Worm (Caenorhabditis elegans) whole organism, young adult: ENCODE data around the gene Y41C4A.22.

ENCODE experiments used
- B0336.3 ChIP-seq: fragments of 200-800 bp; sonication (Bioruptor generic); IDR thresholded peaks from 2 replicates; pipeline ENCODE4 v1.3.6; 2022; ENCODE audit warnings: missing genetic modification characterization, missing compliant biosample characterization
- C06A6.2 ChIP-seq: fragments of 200-800 bp; sonication (Bioruptor generic); conservative IDR thresholded peaks from 2 replicates; pipeline ENCODE4 v1.3.6; 2022; ENCODE audit warnings: missing genetic modification characterization, missing compliant biosample characterization
- D2030.7 ChIP-seq: fragments of 200-800 bp; sonication (Bioruptor generic); IDR thresholded peaks from 2 replicates; pipeline ENCODE4 v1.3.6; 2022; ENCODE audit warnings: missing genetic modification reagents, missing genetic modification characterization, missing compliant biosample characterization
- F22D6.2 ChIP-seq: sonication (generic microtip); optimal IDR thresholded peaks from 2 replicates; lab custom pipeline; 2016; ENCODE audit warnings: mild to moderate bottlenecking, missing genetic modification characterization, missing compliant biosample characterization
- F52B5.7 ChIP-seq: sonication (generic microtip); optimal IDR thresholded peaks from 2 replicates; lab custom pipeline; 2016; ENCODE audit warnings: mild to moderate bottlenecking, missing genetic modification characterization, missing compliant biosample characterization
- K11D2.4 ChIP-seq: fragments of 200-800 bp; sonication (Bioruptor generic); IDR thresholded peaks from 2 replicates; pipeline ENCODE4 v1.3.6; 2022; ENCODE audit warnings: missing genetic modification reagents, missing genetic modification characterization, missing compliant biosample characterization
- Y67H2A.10 ChIP-seq: fragments of 200-800 bp; sonication (Bioruptor generic); conservative IDR thresholded peaks from 2 replicates; pipeline ENCODE4 v1.3.6; 2022; ENCODE audit warnings: missing genetic modification reagents, missing genetic modification characterization, missing compliant biosample characterization
- Y79H2A.3 ChIP-seq: fragments of 200-800 bp; sonication (Bioruptor generic); conservative IDR thresholded peaks from 2 replicates; pipeline ENCODE4 v1.3.6; 2022; ENCODE audit warnings: missing genetic modification reagents, missing genetic modification characterization, missing compliant biosample characterization
- ZK185.1 ChIP-seq: sonication (generic microtip); optimal IDR thresholded peaks from 2 replicates; lab custom pipeline; 2016; ENCODE audit warnings: mild to moderate bottlenecking, missing genetic modification characterization, missing compliant biosample characterization; ENCODE audit not compliant: poor library complexity, severe bottlenecking
- attf-5 ChIP-seq: fragments of 200-800 bp; sonication (Bioruptor generic); optimal IDR thresholded peaks from 2 replicates; lab custom pipeline; 2018; ENCODE audit warnings: mild to moderate bottlenecking, missing genetic modification characterization, missing compliant biosample characterization
- cebp-1 ChIP-seq, 2 experiments: fragments of 200-800 bp in 1 of 2; sonication (Bioruptor generic) in 1 of 2; sonication (generic microtip) in 1 of 2; IDR thresholded peaks in 1 of 2; optimal IDR thresholded peaks in 1 of 2; 2 replicates each; pipeline versions ENCODE4 v1.3.6 to Lab custom; 2017 to 2022; ENCODE audit warnings: missing compliant biosample characterization in 2 of 2, missing genetic modification characterization in 2 of 2, mild to moderate bottlenecking in 1 of 2, missing genetic modification reagents in 1 of 2, moderate library complexity in 1 of 2
- ceh-58 ChIP-seq: fragments of 200-800 bp; sonication (Bioruptor generic); IDR thresholded peaks from 2 replicates; pipeline ENCODE4 v1.3.6; 2022; ENCODE audit warnings: missing genetic modification characterization, missing compliant biosample characterization
- dpl-1 ChIP-seq: fragments of 150-350 bp; optimal IDR thresholded peaks from 2 replicates; lab custom pipeline; 2014; ENCODE audit warnings: missing biosample characterization, missing genetic modification reagents, missing genetic modification characterization
- efl-1 ChIP-seq: fragments of 150-350 bp; optimal IDR thresholded peaks from 2 replicates; lab custom pipeline; 2014; ENCODE audit warnings: missing biosample characterization, missing genetic modification reagents, missing genetic modification characterization
- egl-44 ChIP-seq: fragments of 200-800 bp; sonication (Bioruptor generic); IDR thresholded peaks from 2 replicates; pipeline ENCODE4 v1.3.6; 2022; ENCODE audit warnings: missing genetic modification reagents, missing genetic modification characterization, missing compliant biosample characterization
- egrh-3 ChIP-seq: fragments of 200-800 bp; sonication (Bioruptor generic); IDR thresholded peaks from 2 replicates; pipeline ENCODE4 v1.3.6; 2022; ENCODE audit warnings: missing genetic modification reagents, missing genetic modification characterization, missing compliant biosample characterization
- let-607 ChIP-seq, 2 experiments: fragments of 200-800 bp in 1 of 2; sonication (Bioruptor generic) in 1 of 2; sonication (generic microtip) in 1 of 2; optimal IDR thresholded peaks; 2 replicates each; lab custom pipeline; 2016 to 2018; ENCODE audit warnings: mild to moderate bottlenecking in 2 of 2, missing compliant biosample characterization in 2 of 2, missing genetic modification characterization in 2 of 2, moderate library complexity in 2 of 2, missing genotype in 1 of 2
- lin-35 ChIP-seq, 3 experiments: fragments of 150-350 bp in 2 of 3; sonication (generic microtip) in 1 of 3; optimal IDR thresholded peaks; 2 replicates each; lab custom pipeline; 2014 to 2018; ENCODE audit warnings: missing biosample characterization in 3 of 3, missing genetic modification characterization in 3 of 3, missing genetic modification reagents in 3 of 3
- lin-40 ChIP-seq: sonication (generic microtip); optimal IDR thresholded peaks from 2 replicates; lab custom pipeline; 2016; ENCODE audit warnings: missing genetic modification characterization, mild to moderate bottlenecking, missing compliant biosample characterization, missing genotype, missing genetic modification reagents
- lin-54 ChIP-seq: fragments of 200-800 bp; sonication (Bioruptor generic); optimal IDR thresholded peaks from 2 replicates; lab custom pipeline; 2018; ENCODE audit warnings: mild to moderate bottlenecking, missing genetic modification characterization, missing compliant biosample characterization
- lsl-1 ChIP-seq: fragments of 200-800 bp; sonication (Bioruptor generic); optimal IDR thresholded peaks from 2 replicates; lab custom pipeline; 2018; ENCODE audit warnings: mild to moderate bottlenecking, missing genetic modification characterization, moderate library complexity, missing compliant biosample characterization
- madf-6 ChIP-seq: fragments of 200-800 bp; sonication (Bioruptor generic); IDR thresholded peaks from 2 replicates; pipeline ENCODE4 v1.3.6; 2022; ENCODE audit warnings: missing genetic modification reagents, missing genetic modification characterization, missing compliant biosample characterization
- mcd-1 ChIP-seq: fragments of 200-800 bp; sonication (Bioruptor generic); IDR thresholded peaks from 2 replicates; pipeline ENCODE4 v1.3.6; 2022; ENCODE audit warnings: missing genetic modification reagents, missing genetic modification characterization, missing compliant biosample characterization
- mel-28 ChIP-seq: sonication (generic microtip); optimal IDR thresholded peaks from 2 replicates; lab custom pipeline; 2016; ENCODE audit warnings: borderline replicate concordance, mild to moderate bottlenecking, missing genetic modification characterization, missing compliant biosample characterization
- mes-4 ChIP-seq: sonication (generic microtip); optimal IDR thresholded peaks from 2 replicates; lab custom pipeline; 2016; ENCODE audit warnings: missing genotype, missing genetic modification characterization, missing compliant biosample characterization
- nhr-179 ChIP-seq: sonication (generic microtip); optimal IDR thresholded peaks from 2 replicates; lab custom pipeline; 2016; ENCODE audit warnings: mild to moderate bottlenecking, missing genetic modification characterization, missing compliant biosample characterization
- nhr-27 ChIP-seq: fragments of 200-800 bp; sonication (Bioruptor generic); optimal IDR thresholded peaks from 2 replicates; lab custom pipeline; 2018; ENCODE audit warnings: mild to moderate bottlenecking, missing genetic modification characterization, moderate library complexity, missing compliant biosample characterization
- nhr-80 ChIP-seq: sonication (generic microtip); optimal IDR thresholded peaks from 2 replicates; lab custom pipeline; 2016; ENCODE audit warnings: missing genetic modification characterization, missing compliant biosample characterization
- nhr-90 ChIP-seq: sonication (generic microtip); optimal IDR thresholded peaks from 2 replicates; lab custom pipeline; 2016; ENCODE audit warnings: missing genotype, mild to moderate bottlenecking, missing genetic modification characterization, missing compliant biosample characterization
- pha-4 ChIP-seq: fragments of 150-350 bp; sonication (generic microtip); optimal IDR thresholded peaks from 2 replicates; lab custom pipeline; 2014; ENCODE audit warnings: missing biosample characterization, missing genetic modification reagents, missing genetic modification characterization
- rcor-1 ChIP-seq: fragments of 200-800 bp; sonication (Bioruptor generic); IDR thresholded peaks from 2 replicates; pipeline ENCODE4 v1.3.6; 2022; ENCODE audit warnings: missing genetic modification reagents, missing genetic modification characterization, missing compliant biosample characterization
- tbp1 ChIP-seq: fragments of 200-800 bp; sonication (Bioruptor generic); optimal IDR thresholded peaks from 2 replicates; lab custom pipeline; 2018; ENCODE audit warnings: mild to moderate bottlenecking, missing genetic modification characterization, missing compliant biosample characterization
- tlf-1 ChIP-seq: fragments of 200-800 bp; sonication (Bioruptor generic); optimal IDR thresholded peaks from 2 replicates; lab custom pipeline; 2018; ENCODE audit warnings: mild to moderate bottlenecking, missing genetic modification characterization, missing compliant biosample characterization
- zfh-2 ChIP-seq: fragments of 200-800 bp; sonication (Bioruptor generic); conservative IDR thresholded peaks from 2 replicates; pipeline ENCODE4 v1.3.6; 2022; ENCODE audit warnings: missing genetic modification reagents, missing genetic modification characterization, missing compliant biosample characterization
- ztf-18 ChIP-seq: sonication (generic microtip); optimal IDR thresholded peaks from 2 replicates; lab custom pipeline; 2016; ENCODE audit warnings: missing genotype, mild to moderate bottlenecking, missing genetic modification characterization, missing compliant biosample characterization

Gene Y41C4A.22

DNA sequence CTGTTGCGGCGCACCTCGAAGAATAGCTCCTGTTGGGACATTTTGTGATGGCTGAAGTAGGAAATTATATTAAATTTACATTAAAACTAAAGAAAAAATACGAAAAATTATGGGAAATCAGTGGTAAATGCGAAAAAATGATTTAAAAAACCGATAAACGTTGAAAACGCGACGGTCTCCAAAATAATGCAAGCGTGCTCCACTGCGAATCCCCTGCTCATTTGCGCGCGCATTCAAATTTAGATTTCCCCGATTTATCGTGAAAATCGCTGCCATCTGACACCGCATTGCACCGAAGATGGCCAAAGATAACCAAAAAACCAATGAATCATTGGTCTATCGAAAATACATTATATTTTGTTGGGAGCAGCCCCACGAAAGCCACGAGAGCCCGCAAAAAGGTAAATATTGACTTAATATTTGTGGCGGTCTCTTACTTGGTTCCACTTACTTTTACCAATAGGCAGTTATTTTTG is 24.4 kb downstream of the Y41C4A.22 start, which contains the start of the genes elb-1 and Y41C4A.11:
Gene elb-1 (minus strand): TSS at position 51 of the 476 bp plus-strand sequence.
Gene Y41C4A.11 (plus strand): TSS at position 461 of the 476 bp plus-strand sequence.
- TF ChIP-seq Y67H2A.10 (GFP tag; lab: Robert Waterston, UW) (no peak), zfh-2 (GFP tag; lab: Robert Waterston, UW) (no peak), ZK185.1 (tag; lab: Kevin White, UChicago) (no peak), F22D6.2 (no peak), mcd-1 (peak; percentile 97), lin-54 (GFP tag; lab: Kevin White, UChicago) (peak; percentile 97), F52B5.7 (no peak), mel-28 (tag; lab: Kevin White, UChicago) (no peak), madf-6 (GFP tag; lab: Robert Waterston, UW) (no peak), D2030.7 (0 out of 2 replicates have a peak, but pooled peaks have one; percentile 20), ztf-18 (tag; lab: Kevin White, UChicago) (no peak), attf-5 (GFP tag; lab: Kevin White, UChicago) (peak; percentile 42), pha-4 (peak; percentile 55), dpl-1 (GFP tag; lab: Kevin White, UChicago) (peak; percentile 87), mes-4 (no peak), rcor-1 (GFP tag; lab: Robert Waterston, UW) (0 out of 2 replicates have a peak, but pooled peaks have one; percentile 18), egrh-3 (no peak), lsl-1 (GFP tag; lab: Kevin White, UChicago) (peak; percentile 35), tbp1 (peak; percentile 19), tlf-1 (GFP tag; lab: Kevin White, UChicago) (no peak), Y79H2A.3 (GFP tag; lab: Robert Waterston, UW) (no peak), K11D2.4 (GFP tag; lab: Robert Waterston, UW) (0 out of 2 replicates have a peak, but pooled peaks have one; percentile 13), lin-40 (tag; lab: Kevin White, UChicago) (peak; percentile 39), ceh-58 (no peak), efl-1 (GFP tag; lab: Kevin White, UChicago) (peak; percentile 84), nhr-80 (tag; lab: Kevin White, UChicago) (no peak), C06A6.2 (GFP tag; lab: Robert Waterston, UW) (no peak), lin-35 (GFP tag; optimal IDR thresholded peaks at IDR 0.05; lab: Kevin White, UChicago) (peak; percentile 18 to 90 (median 78)), cebp-1 (GFP tag; IDR thresholded peaks at IDR 0.05; lab: Robert Waterston, UW) (no peak), cebp-1 (tag; optimal IDR thresholded peaks at IDR 0.05; lab: Kevin White, UChicago) (peak; percentile 29)
- TF ChIP-seq, all 124 proteins: peak for 14

DNA sequence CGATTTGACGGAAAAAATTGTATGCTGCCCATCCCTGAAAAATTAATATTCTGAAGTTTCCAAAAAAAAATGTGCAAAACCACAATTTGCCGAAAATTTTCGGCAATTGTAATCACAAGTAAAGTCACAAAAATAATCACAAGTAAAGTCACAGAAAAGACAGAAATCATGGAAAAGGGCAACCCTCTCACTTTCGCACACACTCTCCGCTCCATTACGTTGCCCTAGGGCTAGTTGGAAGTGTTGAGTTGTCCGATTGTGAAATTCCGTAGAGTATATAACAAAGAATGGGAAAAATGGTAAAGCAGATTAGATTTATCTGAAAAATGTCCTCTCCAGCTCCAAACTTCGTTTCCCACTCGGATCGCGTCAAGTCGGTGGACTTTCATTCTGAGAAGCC is 26.3 kb downstream of the Y41C4A.22 start, which contains the start of gene Y41C4A.32:
Gene Y41C4A.32 (plus strand): TSS at position 302 of the 400 bp plus-strand sequence.
- TF ChIP-seq mcd-1 = 0 out of 2 replicates have a peak, but pooled peaks have one; percentile 7
- no peak for TF ChIP-seq lin-54 (GFP tag; lab: Kevin White, UChicago)
- no peak for TF ChIP-seq K11D2.4 (GFP tag; lab: Robert Waterston, UW)
- TF ChIP-seq nhr-179 (tag; lab: Kevin White, UChicago) = no peak
- no peak for TF ChIP-seq nhr-90 (tag; lab: Kevin White, UChicago)
- TF ChIP-seq cebp-1 (GFP tag; IDR thresholded peaks at IDR 0.05; lab: Robert Waterston, UW) = no peak
- TF ChIP-seq cebp-1 (tag; optimal IDR thresholded peaks at IDR 0.05; lab: Kevin White, UChicago) = peak; percentile 75
- peak; percentile 19 for TF ChIP-seq nhr-80 (tag; lab: Kevin White, UChicago)
- TF ChIP-seq let-607 (tag; optimal IDR thresholded peaks at IDR 0.05; lab: Kevin White, UChicago) = peak; percentile 96

DNA sequence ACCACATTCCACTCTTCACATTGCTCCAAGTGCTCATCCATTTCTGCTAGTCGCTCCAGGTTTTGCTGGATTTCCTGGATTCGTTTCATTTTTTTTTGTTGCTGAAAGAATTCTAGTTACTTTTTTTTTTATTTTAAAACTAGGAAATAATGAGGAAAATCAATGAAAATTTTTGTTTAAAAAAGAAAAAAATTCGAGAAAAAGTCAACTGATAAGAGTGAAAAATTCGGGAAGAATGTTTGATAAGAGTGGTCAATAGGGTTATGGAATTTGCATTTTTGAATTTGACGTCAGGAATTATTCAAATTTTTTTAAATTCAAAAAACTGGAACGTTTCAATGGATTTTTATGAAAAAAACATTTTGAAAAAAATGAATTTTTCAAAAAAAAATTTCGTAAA is 31.5 kb downstream of the Y41C4A.22 start, which contains the start of gene Y41C4A.12:
Gene Y41C4A.12 (minus strand): TSS at position 101 of the 400 bp plus-strand sequence.
- TF ChIP-seq mel-28 (tag; lab: Kevin White, UChicago) = no peak
- no peak for TF ChIP-seq nhr-27 (tag; lab: Kevin White, UChicago)
- no peak for TF ChIP-seq B0336.3
- TF ChIP-seq egl-44 (GFP tag; lab: Robert Waterston, UW) = no peak
- no peak for TF ChIP-seq ZK185.1 (tag; lab: Kevin White, UChicago)
